Fruit fly (Drosophila melanogaster) whole organism, embryonic: ENCODE results near the gene Moca-cyp.

Source experiments
- Aef1 ChIP-seq: fragments of 200-800 bp; sonication (Bioruptor generic); IDR thresholded peaks from 3 replicates; pipeline ENCODE4 v1.3.6; 2022; ENCODE audit warnings: missing biosample characterization, missing genetic modification characterization
- CG10431 ChIP-seq: fragments of 200-800 bp; sonication (Bioruptor generic); optimal IDR thresholded peaks from 3 replicates; lab custom pipeline; 2018; ENCODE audit warnings: missing biosample characterization, mild to moderate bottlenecking, missing genetic modification characterization
- CG11085 ChIP-seq: fragments of 200-800 bp; sonication (Bioruptor generic); IDR thresholded peaks from 2 replicates; pipeline ENCODE4 v1.3.6; 2022; ENCODE audit warnings: missing biosample characterization, missing genetic modification characterization
- CG11504 ChIP-seq: fragments of 200-800 bp; sonication (Bioruptor generic); optimal IDR thresholded peaks from 3 replicates; lab custom pipeline; 2019; ENCODE audit warnings: missing biosample characterization, mild to moderate bottlenecking, missing genetic modification characterization, moderate library complexity
- CG12769 ChIP-seq: fragments of 200-800 bp; sonication (Bioruptor generic); optimal IDR thresholded peaks from 2 replicates; lab custom pipeline; 2019; ENCODE audit warnings: missing biosample characterization, mild to moderate bottlenecking, missing genetic modification characterization, moderate library complexity
- CG13287 ChIP-seq: fragments of 200-800 bp; sonication (Bioruptor generic); IDR thresholded peaks from 2 replicates; pipeline ENCODE4 v1.3.6; 2022; ENCODE audit warnings: missing biosample characterization, missing genetic modification characterization; ENCODE audit not compliant: partially characterized antibody
- CG13296 ChIP-seq: fragments of 200-800 bp; sonication (Bioruptor generic); optimal IDR thresholded peaks from 3 replicates; lab custom pipeline; 2018; ENCODE audit warnings: missing biosample characterization, mild to moderate bottlenecking, missing genetic modification characterization
- CG13624 ChIP-seq: fragments of 200-800 bp; sonication (Bioruptor generic); optimal IDR thresholded peaks from 2 replicates; lab custom pipeline; 2016; ENCODE audit warnings: missing biosample characterization, missing genetic modification characterization
- CG14014 ChIP-seq: fragments of 200-800 bp; sonication (Bioruptor generic); IDR thresholded peaks from 2 replicates; pipeline ENCODE4 v1.3.6; 2022; ENCODE audit warnings: missing biosample characterization, missing genetic modification characterization
- CG17385 ChIP-seq: fragments of 200-800 bp; sonication (Bioruptor generic); optimal IDR thresholded peaks from 3 replicates; lab custom pipeline; 2018; ENCODE audit warnings: missing biosample characterization, mild to moderate bottlenecking, missing genetic modification characterization
- CG2678 ChIP-seq: fragments of 200-800 bp; sonication (Bioruptor generic); optimal IDR thresholded peaks from 3 replicates; lab custom pipeline; 2019; ENCODE audit warnings: missing biosample characterization, mild to moderate bottlenecking, missing genetic modification characterization, moderate library complexity
- CG30020 ChIP-seq: fragments of 200-800 bp; optimal IDR thresholded peaks from 2 replicates; lab custom pipeline; 2019; ENCODE audit warnings: missing biosample characterization, mild to moderate bottlenecking, missing genetic modification characterization, moderate library complexity
- CG33557 ChIP-seq: fragments of 200-800 bp; sonication (Bioruptor generic); optimal IDR thresholded peaks from 2 replicates; lab custom pipeline; 2019; ENCODE audit warnings: missing biosample characterization, mild to moderate bottlenecking, missing genetic modification characterization, moderate library complexity
- CG6683 ChIP-seq: fragments of 200-800 bp; sonication (Bioruptor generic); optimal IDR thresholded peaks from 2 replicates; lab custom pipeline; 2017; ENCODE audit warnings: missing biosample characterization, mild to moderate bottlenecking, missing genetic modification characterization, missing genetic modification reagents
- CG6813 ChIP-seq: fragments of 200-800 bp; sonication (Bioruptor generic); optimal IDR thresholded peaks from 2 replicates; lab custom pipeline; 2017; ENCODE audit warnings: missing biosample characterization, missing genetic modification characterization, mild to moderate bottlenecking, moderate library complexity, missing genetic modification reagents
- CG7963 ChIP-seq: fragments of 200-800 bp; sonication (Bioruptor generic); IDR thresholded peaks from 3 replicates; pipeline ENCODE4 v1.3.6; 2022; ENCODE audit warnings: missing biosample characterization, missing genetic modification characterization; ENCODE audit not compliant: partially characterized antibody
- CG8478 ChIP-seq: fragments of >200 bp; optimal IDR thresholded peaks from 2 replicates; lab custom pipeline; 2018
- Dbx ChIP-seq: fragments of 200-800 bp; sonication (Bioruptor generic); IDR thresholded peaks from 3 replicates; pipeline ENCODE4 v1.3.6; 2022; ENCODE audit warnings: missing biosample characterization, missing genetic modification characterization
- E2f1 ChIP-seq: fragments of 200-800 bp; sonication (Bioruptor generic); IDR thresholded peaks from 2 replicates; pipeline ENCODE4 v1.3.6; 2022; ENCODE audit warnings: missing biosample characterization, missing genetic modification characterization
- GATAe ChIP-seq: fragments of 200-800 bp; sonication (Bioruptor generic); conservative IDR thresholded peaks from 2 replicates; pipeline ENCODE4 v1.3.6; 2022; ENCODE audit warnings: missing biosample characterization, missing genetic modification characterization
- Optix ChIP-seq: fragments of 200-800 bp; sonication (Bioruptor generic); IDR thresholded peaks from 3 replicates; pipeline ENCODE4 v1.3.6; 2022; ENCODE audit warnings: missing biosample characterization, missing genetic modification characterization
- PHDP ChIP-seq: fragments of 200-800 bp; sonication (Bioruptor generic); optimal IDR thresholded peaks from 3 replicates; lab custom pipeline; 2018; ENCODE audit warnings: missing biosample characterization, mild to moderate bottlenecking, missing genetic modification characterization, moderate library complexity
- Pdp1 ChIP-seq, 2 experiments: fragments of 200-800 bp; sonication (Bioruptor generic); optimal IDR thresholded peaks; 3 replicates each; lab custom pipeline; 2016; ENCODE audit warnings: missing biosample characterization in 2 of 2, missing genetic modification characterization in 2 of 2, mild to moderate bottlenecking in 1 of 2, moderate library complexity in 1 of 2
- Rfx ChIP-seq: fragments of 200-800 bp; sonication (Bioruptor generic); IDR thresholded peaks from 2 replicates; pipeline ENCODE4 v1.3.6; 2022; ENCODE audit warnings: missing biosample characterization, missing genetic modification characterization
- Rx ChIP-seq: fragments of 200-800 bp; sonication (Bioruptor generic); IDR thresholded peaks from 2 replicates; pipeline ENCODE4 v1.3.6; 2022; ENCODE audit warnings: missing biosample characterization, missing genetic modification characterization
- Six4 ChIP-seq: fragments of 200-800 bp; sonication (Bioruptor generic); optimal IDR thresholded peaks from 2 replicates; lab custom pipeline; 2016; ENCODE audit warnings: missing biosample characterization, missing genetic modification characterization
- Sox102F ChIP-seq: fragments of 200-800 bp; sonication (Bioruptor generic); optimal IDR thresholded peaks from 2 replicates; lab custom pipeline; 2018; ENCODE audit warnings: missing biosample characterization, mild to moderate bottlenecking, missing genetic modification characterization, moderate library complexity
- Sry-β ChIP-seq: fragments of 200-800 bp; sonication (Bioruptor generic); optimal IDR thresholded peaks from 2 replicates; lab custom pipeline; 2018; ENCODE audit warnings: missing biosample characterization, mild to moderate bottlenecking, missing genetic modification characterization, moderate library complexity
- Trl ChIP-seq, 3 experiments: fragments of >200 bp in 2 of 3; fragments of 200-800 bp in 1 of 3; sonication (Bioruptor generic) in 1 of 3; optimal IDR thresholded peaks; 2 replicates in 1 of 3; 3 replicates in 2 of 3; lab custom pipeline; 2016 to 2017; ENCODE audit warnings: missing biosample characterization in 1 of 3, missing genetic modification characterization in 1 of 3
- cg ChIP-seq: fragments of 200-800 bp; sonication (Bioruptor generic); optimal IDR thresholded peaks from 3 replicates; lab custom pipeline; 2019; ENCODE audit warnings: missing biosample characterization, mild to moderate bottlenecking, missing genetic modification characterization, moderate library complexity
- ci ChIP-seq: fragments of 200-800 bp; sonication (Bioruptor generic); IDR thresholded peaks from 3 replicates; pipeline ENCODE4 v1.3.6; 2022; ENCODE audit warnings: missing biosample characterization, missing genetic modification characterization
- danr ChIP-seq: fragments of 200-800 bp; sonication (Bioruptor generic); IDR thresholded peaks from 2 replicates; pipeline ENCODE4 v1.3.6; 2022; ENCODE audit warnings: missing biosample characterization, missing genetic modification characterization
- dimm ChIP-seq: fragments of 200-800 bp; sonication (Bioruptor generic); IDR thresholded peaks from 2 replicates; pipeline ENCODE4 v1.3.6; 2022; ENCODE audit warnings: missing biosample characterization, missing genetic modification characterization
- dm ChIP-seq: fragments of 200-800 bp; sonication (Bioruptor generic); optimal IDR thresholded peaks from 3 replicates; lab custom pipeline; 2016; ENCODE audit warnings: missing biosample characterization, missing genetic modification characterization
- exex ChIP-seq: fragments of 200-800 bp; sonication (Bioruptor generic); optimal IDR thresholded peaks from 4 replicates; lab custom pipeline; 2018; ENCODE audit warnings: missing biosample characterization, mild to moderate bottlenecking, missing genetic modification characterization, moderate library complexity
- fru ChIP-seq: fragments of >200 bp; optimal IDR thresholded peaks from 2 replicates; lab custom pipeline; 2017
- ham ChIP-seq: fragments of 200-800 bp; sonication (Bioruptor generic); IDR thresholded peaks from 2 replicates; pipeline ENCODE4 v1.3.6; 2022; ENCODE audit warnings: missing biosample characterization, missing genetic modification characterization
- insv ChIP-seq, 2 experiments: fragments of 200-800 bp; sonication (Bioruptor generic); optimal IDR thresholded peaks; 3 replicates each; lab custom pipeline; 2016 to 2018; ENCODE audit warnings: missing biosample characterization in 2 of 2, missing genetic modification characterization in 2 of 2
- klu ChIP-seq: fragments of 200-800 bp; sonication (Bioruptor generic); IDR thresholded peaks from 2 replicates; pipeline ENCODE4 v1.3.6; 2022; ENCODE audit warnings: missing biosample characterization, missing genetic modification characterization
- lmd ChIP-seq: fragments of 200-800 bp; sonication (Bioruptor generic); IDR thresholded peaks from 2 replicates; pipeline ENCODE4 v1.3.6; 2022; ENCODE audit warnings: missing biosample characterization, missing genetic modification characterization
- pros ChIP-seq: fragments of 200-800 bp; sonication (Bioruptor generic); optimal IDR thresholded peaks from 3 replicates; lab custom pipeline; 2019; ENCODE audit warnings: missing biosample characterization, mild to moderate bottlenecking, missing genetic modification characterization, moderate library complexity
- psq ChIP-seq: fragments of 200-800 bp; sonication (Bioruptor generic); optimal IDR thresholded peaks from 2 replicates; lab custom pipeline; 2017; ENCODE audit warnings: missing biosample characterization, missing genetic modification characterization
- scrt ChIP-seq: fragments of 200-800 bp; sonication (Bioruptor generic); optimal IDR thresholded peaks from 2 replicates; lab custom pipeline; 2018; ENCODE audit warnings: missing biosample characterization, mild to moderate bottlenecking, missing genetic modification characterization, moderate library complexity
- sd ChIP-seq: fragments of 200-800 bp; sonication (Bioruptor generic); optimal IDR thresholded peaks from 3 replicates; lab custom pipeline; 2018; ENCODE audit warnings: missing biosample characterization, mild to moderate bottlenecking, missing genetic modification characterization, moderate library complexity
- sens ChIP-seq: fragments of 200-800 bp; sonication (Bioruptor generic); peaks from one replicate; lab custom pipeline; 2016; ENCODE audit warnings: missing biosample characterization, missing genetic modification characterization
- stwl ChIP-seq: fragments of 200-800 bp; sonication (Bioruptor generic); optimal IDR thresholded peaks from 3 replicates; lab custom pipeline; 2018; ENCODE audit warnings: missing biosample characterization, mild to moderate bottlenecking, missing genetic modification characterization, moderate library complexity
- tap ChIP-seq: fragments of 200-800 bp; optimal IDR thresholded peaks from 3 replicates; lab custom pipeline; 2019; ENCODE audit warnings: missing biosample characterization, mild to moderate bottlenecking, missing genetic modification characterization, moderate library complexity
- tna ChIP-seq: fragments of 200-800 bp; sonication (Bioruptor generic); IDR thresholded peaks from 2 replicates; pipeline ENCODE4 v1.3.6; 2022; ENCODE audit warnings: missing biosample characterization, missing genetic modification characterization; ENCODE audit not compliant: partially characterized antibody
- twi ChIP-seq: fragments of 200-800 bp; optimal IDR thresholded peaks from 2 replicates; lab custom pipeline; 2019; ENCODE audit warnings: missing biosample characterization, mild to moderate bottlenecking, missing genetic modification characterization, moderate library complexity
- z ChIP-seq: fragments of 200-800 bp; sonication (Bioruptor generic); IDR thresholded peaks from 3 replicates; pipeline ENCODE4 v1.3.6; 2022; ENCODE audit warnings: missing biosample characterization, missing genetic modification characterization

Gene Moca-cyp

dm6 chr3R:28332674-28333421, 7.3 kb upstream of the Moca-cyp start:
- TF ChIP-seq insv (GFP tag; optimal IDR thresholded peaks at IDR 0.05; lab: Kevin White, UChicago): no peak
- TF ChIP-seq Rx (GFP tag; lab: Robert Waterston, UW): no peak
- TF ChIP-seq tna: no peak
- TF ChIP-seq dm (GFP tag; lab: Kevin White, UChicago): peak; percentile 3
- TF ChIP-seq CG2678 (tag; lab: Kevin White, UChicago): peak; percentile 26
- TF ChIP-seq CG11085 (GFP tag; lab: Robert Waterston, UW): no peak
- peak; percentile 9 for TF ChIP-seq twi (tag; lab: Kevin White, UChicago)
- peak; percentile 94 for TF ChIP-seq psq (GFP tag; lab: Kevin White, UChicago)
- TF ChIP-seq Optix: no peak
- TF ChIP-seq tap: no peak
- TF ChIP-seq stwl (tag; lab: Kevin White, UChicago): no peak
- TF ChIP-seq klu (GFP tag; lab: Robert Waterston, UW): no peak
- TF ChIP-seq CG14014 (GFP tag; lab: Robert Waterston, UW): no peak
- peak; percentile 15 for TF ChIP-seq PHDP (tag; lab: Kevin White, UChicago)
- no peak for TF ChIP-seq Aef1 (GFP tag; lab: Robert Waterston, UW)
- TF ChIP-seq CG6683 (GFP tag; lab: Kevin White, UChicago): no peak
- peak; percentile 79 for TF ChIP-seq cg (GFP tag; lab: Kevin White, UChicago)
- no peak for TF ChIP-seq fru (lab: Kevin White, UChicago)
- TF ChIP-seq CG13624 (GFP tag; lab: Kevin White, UChicago): peak; percentile 79
- TF ChIP-seq Sry-β (GFP tag; lab: Kevin White, UChicago): no peak
- no peak; the same call in 1 of the 2 replicates for TF ChIP-seq CG13287 (GFP tag; lab: Robert Waterston, UW)
- TF ChIP-seq Dbx (GFP tag; lab: Robert Waterston, UW): 0 out of 3 replicates have a peak, but pooled peaks have one; percentile 35
- TF ChIP-seq ham: no peak
- TF ChIP-seq sens (GFP tag; lab: Kevin White, UChicago): peak; percentile 51
- no peak for TF ChIP-seq CG13296 (GFP tag; lab: Kevin White, UChicago)
- TF ChIP-seq E2f1: no peak
- no peak for TF ChIP-seq CG7963
- no peak for TF ChIP-seq CG8478 (lab: Kevin White, UChicago)
- TF ChIP-seq Sox102F (GFP tag; lab: Kevin White, UChicago): no peak
- no peak for TF ChIP-seq CG10431 (GFP tag; lab: Kevin White, UChicago)
- TF ChIP-seq z (GFP tag; lab: Robert Waterston, UW): no peak
- peak in 1 of 2 experiments; percentile 98 for TF ChIP-seq Pdp1 (GFP tag; optimal IDR thresholded peaks at IDR 0.05; lab: Kevin White, UChicago)
- TF ChIP-seq lmd: no peak
- TF ChIP-seq CG12769 (tag; lab: Kevin White, UChicago): peak; percentile 49
- TF ChIP-seq sd (tag; lab: Kevin White, UChicago): peak; percentile 85
- TF ChIP-seq CG11504 (tag; lab: Kevin White, UChicago): peak; percentile 16
- peak; percentile 46; the same call in 1 of the 3 replicates for TF ChIP-seq ci (GFP tag; lab: Robert Waterston, UW)
- no peak for TF ChIP-seq danr (GFP tag; lab: Robert Waterston, UW)
- no peak for TF ChIP-seq GATAe (GFP tag; lab: Robert Waterston, UW)
- peak; percentile 13 for TF ChIP-seq exex (tag; lab: Kevin White, UChicago)
- no peak for TF ChIP-seq CG33557
- TF ChIP-seq dimm (GFP tag; lab: Robert Waterston, UW): no peak
- peak in 1 of 2 experiments; percentile 8 for TF ChIP-seq Trl (optimal IDR thresholded peaks at IDR 0.05; lab: Kevin White, UChicago)
- no peak for TF ChIP-seq Trl (GFP tag; optimal IDR thresholded peaks at IDR 0.05; lab: Kevin White, UChicago)
- 0 out of 2 replicates have a peak, but pooled peaks have one; percentile 31 for TF ChIP-seq Rfx (GFP tag; lab: Robert Waterston, UW)
- no peak for TF ChIP-seq Six4 (GFP tag; lab: Kevin White, UChicago)
- TF ChIP-seq CG6813 (GFP tag; lab: Kevin White, UChicago): no peak
- TF ChIP-seq CG30020 (tag; lab: Kevin White, UChicago): no peak
- no peak for TF ChIP-seq CG17385
- TF ChIP-seq scrt: no peak
- peak; percentile 6 for TF ChIP-seq pros
